Worm (Caenorhabditis elegans) whole organism, midembryonic: Measurements from ENCODE around the gene ptr-24.

Experiments
- T22C8.4 ChIP-seq: fragments of 200-800 bp; sonication (Bioruptor generic); IDR thresholded peaks from 2 replicates; pipeline ENCODE4 v1.3.6; 2022; ENCODE audit warnings: missing genetic modification characterization, missing compliant biosample characterization
- cog-1 ChIP-seq: sonication (generic microtip); optimal IDR thresholded peaks from 2 replicates; lab custom pipeline; 2016; ENCODE audit warnings: missing genetic modification characterization, missing compliant biosample characterization
- flt-1 ChIP-seq: fragments of 200-800 bp; sonication (Bioruptor generic); IDR thresholded peaks from 2 replicates; pipeline ENCODE4 v1.3.6; 2022; ENCODE audit warnings: missing genetic modification characterization, missing compliant biosample characterization
- klf-2 ChIP-seq: fragments of 200-800 bp; sonication (Bioruptor generic); conservative IDR thresholded peaks from 2 replicates; pipeline ENCODE4 v1.3.6; 2022; ENCODE audit warnings: missing genetic modification reagents, missing genetic modification characterization, missing compliant biosample characterization
- med-1 ChIP-seq: sonication (generic microtip); optimal IDR thresholded peaks from 2 replicates; lab custom pipeline; 2017; ENCODE audit warnings: missing genetic modification characterization, mild to moderate bottlenecking, missing compliant biosample characterization, antibody characterized with exemption, missing genetic modification reagents; ENCODE audit not compliant: insufficient read depth
- ref-1 ChIP-seq: fragments of 200-800 bp; sonication (Bioruptor generic); conservative IDR thresholded peaks from 2 replicates; pipeline ENCODE4 v1.3.6; 2022; ENCODE audit warnings: missing genetic modification reagents, missing genetic modification characterization, missing compliant biosample characterization
- tab-1 ChIP-seq: fragments of 200-800 bp; sonication (Bioruptor generic); IDR thresholded peaks from 2 replicates; pipeline ENCODE4 v1.3.6; 2022; ENCODE audit warnings: missing genetic modification characterization, missing compliant biosample characterization
- ztf-23 ChIP-seq: fragments of 200-800 bp; sonication (Bioruptor generic); IDR thresholded peaks from 2 replicates; pipeline ENCODE4 v1.3.6; 2022; ENCODE audit warnings: missing genetic modification reagents, missing genetic modification characterization, missing compliant biosample characterization
- ztf-29 ChIP-seq: fragments of 200-800 bp; sonication (Bioruptor generic); IDR thresholded peaks from 2 replicates; pipeline ENCODE4 v1.3.6; 2022; ENCODE audit warnings: missing genetic modification reagents, missing genetic modification characterization, missing compliant biosample characterization

The ptr-24 gene

DNA sequence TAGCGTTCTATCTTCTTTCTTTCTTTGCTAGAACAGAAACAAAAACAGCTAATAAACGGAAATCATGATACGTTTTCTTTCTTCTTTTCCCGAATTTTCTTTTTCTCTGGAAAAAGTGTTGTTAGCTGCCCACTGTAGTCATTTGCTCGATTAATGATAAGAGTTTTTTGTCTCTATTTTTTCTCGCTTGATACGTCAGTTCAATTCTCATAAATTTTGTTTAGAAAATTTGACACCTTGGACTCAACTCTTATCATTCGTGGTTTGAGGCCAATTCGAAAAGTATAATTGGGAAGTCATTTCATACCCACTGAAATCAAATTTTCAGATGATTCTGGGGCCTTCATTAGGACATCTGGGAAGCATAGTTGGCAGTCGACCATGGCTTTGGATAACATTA is 4.0 kb downstream of the ptr-24 start:
- TF ChIP-seq ztf-29 (no peak), med-1 (GFP tag; lab: Kevin White, UChicago) (no peak), T22C8.4 (no peak), tab-1 (GFP tag; lab: Robert Waterston, UW) (no peak), ref-1 (GFP tag; lab: Robert Waterston, UW) (no peak), ztf-23 (no peak), klf-2 (GFP tag; lab: Robert Waterston, UW) (no peak), cog-1 (tag; lab: Kevin White, UChicago) (no peak), flt-1 (no peak)

ce11 chrX:13347251-13347650 is 9.4 kb downstream of the ptr-24 start:
- TF ChIP-seq ztf-29 (no peak), tab-1 (GFP tag; lab: Robert Waterston, UW) (no peak), flt-1 (no peak), med-1 (GFP tag; lab: Kevin White, UChicago) (no peak), ref-1 (GFP tag; lab: Robert Waterston, UW) (no peak), ztf-23 (no peak), T22C8.4 (no peak), cog-1 (tag; lab: Kevin White, UChicago) (no peak), klf-2 (GFP tag; lab: Robert Waterston, UW) (no peak)

DNA sequence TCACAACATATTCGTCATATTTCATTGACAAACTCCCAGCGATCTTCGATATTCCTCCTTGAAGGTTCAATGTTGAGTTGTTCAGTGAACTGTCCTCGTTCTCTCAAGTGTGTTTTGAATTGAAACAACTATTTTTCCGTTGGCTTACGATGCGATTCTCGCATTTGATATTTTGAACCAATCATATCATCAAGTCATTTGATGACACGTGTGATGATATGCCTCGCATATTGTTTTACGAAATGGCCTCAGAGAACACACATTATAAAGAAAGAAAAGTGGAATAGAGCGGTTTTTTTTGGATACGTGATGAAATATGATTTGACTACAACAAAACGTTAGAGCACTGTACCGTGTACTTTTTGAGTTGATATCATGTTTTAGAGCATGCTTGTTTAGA is 10.6 kb downstream of the ptr-24 start:
- TF ChIP-seq tab-1 (GFP tag; lab: Robert Waterston, UW): no peak
- TF ChIP-seq ztf-29: no peak
- no peak for TF ChIP-seq flt-1
- no peak for TF ChIP-seq ztf-23
- no peak for TF ChIP-seq klf-2 (GFP tag; lab: Robert Waterston, UW)
- no peak for TF ChIP-seq med-1 (GFP tag; lab: Kevin White, UChicago)
- no peak for TF ChIP-seq T22C8.4
- TF ChIP-seq ref-1 (GFP tag; lab: Robert Waterston, UW): no peak
- no peak for TF ChIP-seq cog-1 (tag; lab: Kevin White, UChicago)

ce11 chrX:13349230-13350122 is 11.6 kb downstream of the ptr-24 start:
- TF ChIP-seq ref-1 (GFP tag; lab: Robert Waterston, UW) (no peak), ztf-29 (no peak), med-1 (GFP tag; lab: Kevin White, UChicago) (no peak), tab-1 (GFP tag; lab: Robert Waterston, UW) (no peak), cog-1 (tag; lab: Kevin White, UChicago) (no peak), T22C8.4 (no peak), flt-1 (no peak), ztf-23 (no peak), klf-2 (GFP tag; lab: Robert Waterston, UW) (no peak)

ce11 chrX:13350123-13350798 is 12.4 kb downstream of the ptr-24 start:
- TF ChIP-seq ztf-23 (no peak), klf-2 (GFP tag; lab: Robert Waterston, UW) (no peak), ref-1 (GFP tag; lab: Robert Waterston, UW) (no peak), T22C8.4 (no peak), tab-1 (GFP tag; lab: Robert Waterston, UW) (no peak), med-1 (GFP tag; lab: Kevin White, UChicago) (no peak), flt-1 (no peak), ztf-29 (no peak), cog-1 (tag; lab: Kevin White, UChicago) (no peak)

- TF ChIP-seq klf-2 (GFP tag; lab: Robert Waterston, UW) (no peak), flt-1 (no peak), ztf-23 (no peak)
These were observed 13.2 kb downstream of the ptr-24 start, which contains the start of gene mxl-3 for ce11 chrX:13350804-13351747. Gene mxl-3, minus strand, starts transcription at chrX:13350804.

- no peak for TF ChIP-seq flt-1
- no peak for TF ChIP-seq cog-1 (tag; lab: Kevin White, UChicago)
- no peak for TF ChIP-seq med-1 (GFP tag; lab: Kevin White, UChicago)
- TF ChIP-seq T22C8.4: no peak
- TF ChIP-seq ref-1 (GFP tag; lab: Robert Waterston, UW): no peak
These were observed 14.3 kb downstream of the ptr-24 start for ce11 chrX:13352164-13352563.

ce11 chrX:13353530-13353929 is 15.7 kb downstream of the ptr-24 start:
- no peak for TF ChIP-seq ref-1 (GFP tag; lab: Robert Waterston, UW)
- no peak for TF ChIP-seq med-1 (GFP tag; lab: Kevin White, UChicago)
- TF ChIP-seq flt-1: no peak
- TF ChIP-seq tab-1 (GFP tag; lab: Robert Waterston, UW): no peak
- no peak for TF ChIP-seq ztf-29
- TF ChIP-seq klf-2 (GFP tag; lab: Robert Waterston, UW): no peak
- no peak for TF ChIP-seq T22C8.4
- no peak for TF ChIP-seq cog-1 (tag; lab: Kevin White, UChicago)
- TF ChIP-seq ztf-23: no peak
